Fruit fly (Drosophila melanogaster): Measurements from ENCODE around the gene CG32801.

DNA sequence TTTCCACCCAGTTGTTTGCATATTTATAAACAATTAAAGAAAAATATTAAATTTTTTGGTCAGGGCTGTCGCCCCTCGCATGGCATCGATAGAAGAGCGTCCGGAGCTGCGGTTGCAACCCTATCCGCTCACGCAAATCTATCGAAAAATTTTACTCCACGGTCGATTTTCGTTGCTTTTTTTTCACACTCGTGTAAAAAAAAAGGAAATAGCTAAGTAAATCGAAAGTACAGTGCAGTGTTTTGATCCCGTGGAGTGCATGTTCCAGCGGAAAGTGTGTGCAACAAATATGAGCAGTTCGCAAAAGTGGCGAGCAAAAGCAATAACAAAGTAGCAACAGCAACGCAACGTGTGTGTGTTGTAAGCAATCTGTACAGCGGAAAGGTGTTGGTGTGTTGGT, 5.8 kb upstream of the CG32801 start, which contains the start of the genes Edem1 and Rbcn-3B:
- TF ChIP-seq CTCF (optimal IDR thresholded peaks at IDR 0.05) (no peak), CG8478 (optimal IDR thresholded peaks at IDR 0.05) (no peak)
